Worm (Caenorhabditis elegans) whole organism, L4 larva: ENCODE measurements around the gene egl-21.

Experiments used
- Y105C5A.15 ChIP-seq: fragments of 200-800 bp; sonication (Bioruptor generic); IDR thresholded peaks from 2 replicates; pipeline ENCODE4 v1.3.6; 2022; ENCODE audit warnings: missing genetic modification characterization, missing compliant biosample characterization
- aha-1 ChIP-seq: fragments of 150-350 bp; peaks from one replicate; lab custom pipeline; 2014; ENCODE audit warnings: missing biosample characterization, missing genetic modification characterization
- ama-1 ChIP-seq: fragments of 150-350 bp; optimal IDR thresholded peaks from 2 replicates; lab custom pipeline; 2014; ENCODE audit warnings: inconsistent platforms, mixed read lengths
- fkh-10 ChIP-seq: fragments of 150-350 bp; optimal IDR thresholded peaks from 2 replicates; lab custom pipeline; 2014; ENCODE audit warnings: missing biosample characterization, missing genetic modification reagents, missing genetic modification characterization
- fos-1 ChIP-seq: fragments of 150-350 bp; optimal IDR thresholded peaks from 2 replicates; lab custom pipeline; 2014; ENCODE audit warnings: missing biosample characterization, missing genetic modification characterization
- hif-1 ChIP-seq, 2 experiments: sonication (generic microtip); optimal IDR thresholded peaks; 2 replicates each; lab custom pipeline; 2016 to 2017; ENCODE audit warnings: missing compliant biosample characterization in 2 of 2, missing genetic modification characterization in 2 of 2, missing genetic modification reagents in 2 of 2, missing genotype in 2 of 2, mild to moderate bottlenecking in 1 of 2
- mdl-1 ChIP-seq, 2 experiments: fragments of 150-350 bp in 1 of 2; sonication (generic microtip) in 1 of 2; optimal IDR thresholded peaks; 2 replicates each; lab custom pipeline; 2014 to 2017; ENCODE audit warnings: missing biosample characterization in 2 of 2, missing genetic modification characterization in 2 of 2
- nhr-28 ChIP-seq: fragments of 150-350 bp; optimal IDR thresholded peaks from 2 replicates; lab custom pipeline; 2014; ENCODE audit warnings: missing biosample characterization, missing genetic modification characterization
- nhr-77 ChIP-seq: fragments of 150-350 bp; optimal IDR thresholded peaks from 2 replicates; lab custom pipeline; 2014; ENCODE audit warnings: missing biosample characterization, missing genetic modification characterization
- pqm-1 ChIP-seq: sonication (generic microtip); optimal IDR thresholded peaks from 2 replicates; lab custom pipeline; 2017; ENCODE audit warnings: missing biosample characterization, missing genetic modification characterization
- zip-2 ChIP-seq: fragments of 150-350 bp; optimal IDR thresholded peaks from 2 replicates; lab custom pipeline; 2014; ENCODE audit warnings: missing biosample characterization, missing genetic modification characterization

DNA sequence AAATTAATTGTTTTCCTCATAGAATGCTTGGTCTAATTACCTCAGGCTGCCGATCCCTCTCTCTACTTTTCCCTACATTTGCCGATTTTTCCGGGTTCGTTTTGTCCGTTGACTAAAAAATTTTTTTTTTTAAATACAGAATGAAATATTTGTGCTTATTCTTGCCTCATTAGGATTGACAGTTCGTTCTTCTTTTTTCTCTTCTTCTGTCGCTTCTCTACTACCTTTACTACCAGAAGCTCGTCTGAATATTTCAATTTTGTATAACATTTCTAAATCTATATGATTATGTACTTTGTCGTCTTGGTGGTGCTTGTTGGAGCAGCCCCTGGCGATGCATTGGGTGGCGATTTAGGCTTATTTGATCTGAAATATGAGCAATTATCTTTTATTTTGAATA, 6.4 kb downstream of the egl-21 start:
- no peak for TF ChIP-seq fos-1
- TF ChIP-seq mdl-1 (tag; optimal IDR thresholded peaks at IDR 0.05; lab: Kevin White, UChicago) = no peak
- TF ChIP-seq aha-1 (tag; lab: Kevin White, UChicago) = no peak
- no peak for TF ChIP-seq Y105C5A.15 (GFP tag; lab: Robert Waterston, UW)
- TF ChIP-seq nhr-77 (tag; lab: Kevin White, UChicago) = no peak
- no peak for TF ChIP-seq pqm-1
- no peak for TF ChIP-seq nhr-28 (tag; lab: Kevin White, UChicago)
- no peak for TF ChIP-seq fkh-10
- TF ChIP-seq hif-1 (tag; optimal IDR thresholded peaks at IDR 0.05; lab: Kevin White, UChicago) = no peak
- no peak for TF ChIP-seq zip-2 (tag; lab: Kevin White, UChicago)
- no peak for TF ChIP-seq ama-1 (lab: Kevin White, UChicago)
